Worm (Caenorhabditis elegans): ENCODE measurements around the gene ddx-17.
A peak's percentile ranks its signal among the peaks of the same experiment; 100 is the strongest.

The ddx-17 gene

ce11 chrV:14038328-14039084, 26.7 kb upstream of the ddx-17 start, which contains the start of gene vps-39:
Gene vps-39, minus strand, starts transcription at chrV:14038378.
- TF ChIP-seq unc-120 (tag; optimal IDR thresholded peaks at IDR 0.05; ENCODE audit: poor library complexity, severe bottlenecking) (peak; percentile 45), mls-2 (tag; optimal IDR thresholded peaks at IDR 0.05) (peak; percentile 44), sptf-1 (tag; optimal IDR thresholded peaks at IDR 0.05) (peak; percentile 65), M03D4.4 (tag; optimal IDR thresholded peaks at IDR 0.05) (peak; percentile 23), drap-1 (GFP tag; optimal IDR thresholded peaks at IDR 0.05) (peak; percentile 34)

- TF ChIP-seq ceh-39 (tag; optimal IDR thresholded peaks at IDR 0.05) = no peak
- TF ChIP-seq elt-1 (tag; optimal IDR thresholded peaks at IDR 0.05; ENCODE audit: borderline replicate concordance, insufficient read depth) = no peak
- TF ChIP-seq drap-1 (GFP tag; optimal IDR thresholded peaks at IDR 0.05) = no peak
- no peak for TF ChIP-seq ceh-83 (GFP tag; optimal IDR thresholded peaks at IDR 0.05)
Measured at ce11 chrV:14033649-14034048, 21.8 kb upstream of the ddx-17 start, which contains the start of gene ins-10. Gene ins-10, plus strand, starts transcription at chrV:14033949.

- TF ChIP-seq M03D4.4 (tag; optimal IDR thresholded peaks at IDR 0.05) = no peak
- TF ChIP-seq cnd-1 (tag; optimal IDR thresholded peaks at IDR 0.05) = peak; percentile 14
Measured at ce11 chrV:14028256-14028743, 16.4 kb upstream of the ddx-17 start.

ce11 chrV:14027384-14027783, 15.5 kb upstream of the ddx-17 start, which contains the start of gene T08G5.3:
Gene T08G5.3, minus strand, starts transcription at chrV:14027484.
- TF ChIP-seq bed-3 (GFP tag; optimal IDR thresholded peaks at IDR 0.05) (no peak), unc-120 (tag; optimal IDR thresholded peaks at IDR 0.05; ENCODE audit: poor library complexity, severe bottlenecking) (no peak), flh-1 (GFP tag; optimal IDR thresholded peaks at IDR 0.05) (no peak), sptf-1 (tag; optimal IDR thresholded peaks at IDR 0.05) (no peak), nhr-237 (tag; optimal IDR thresholded peaks at IDR 0.05) (no peak), lin-32 (GFP tag; optimal IDR thresholded peaks at IDR 0.05) (no peak), ham-2 (GFP tag; optimal IDR thresholded peaks at IDR 0.05) (no peak), tbx-8 (GFP tag; optimal IDR thresholded peaks at IDR 0.05) (no peak), nhr-28 (tag; optimal IDR thresholded peaks at IDR 0.05) (no peak), unc-62 (GFP tag; optimal IDR thresholded peaks at IDR 0.05) (no peak), nhr-2 (tag; optimal IDR thresholded peaks at IDR 0.05) (no peak), nhr-76 (tag; optimal IDR thresholded peaks at IDR 0.05) (no peak), mls-2 (tag; optimal IDR thresholded peaks at IDR 0.05) (no peak), mab-5 (tag; optimal IDR thresholded peaks at IDR 0.05) (no peak), snpc-4 (tag; optimal IDR thresholded peaks at IDR 0.05) (no peak), hlh-1 (tag; optimal IDR thresholded peaks at IDR 0.05) (no peak)

ce11 chrV:14026194-14026593, 14.3 kb upstream of the ddx-17 start, which contains the start of gene T08G5.2:
Gene T08G5.2, minus strand, starts transcription at chrV:14026294.
- TF ChIP-seq unc-120 (tag; optimal IDR thresholded peaks at IDR 0.05; ENCODE audit: poor library complexity, severe bottlenecking) = no peak
- no peak for TF ChIP-seq ceh-39 (tag; optimal IDR thresholded peaks at IDR 0.05)
- no peak for TF ChIP-seq bed-3 (GFP tag; optimal IDR thresholded peaks at IDR 0.05)
- no peak for TF ChIP-seq sptf-1 (tag; optimal IDR thresholded peaks at IDR 0.05)
- no peak for TF ChIP-seq mep-1 (tag; optimal IDR thresholded peaks at IDR 0.05)
- TF ChIP-seq pha-4 (tag; optimal IDR thresholded peaks at IDR 0.05) = no peak
- TF ChIP-seq nhr-12 (tag; optimal IDR thresholded peaks at IDR 0.05) = no peak
- TF ChIP-seq elt-3 (tag; optimal IDR thresholded peaks at IDR 0.05) = no peak
- TF ChIP-seq drap-1 (GFP tag; optimal IDR thresholded peaks at IDR 0.05) = no peak
- no peak for TF ChIP-seq tbx-8 (GFP tag; optimal IDR thresholded peaks at IDR 0.05)
- TF ChIP-seq cnd-1 (tag; optimal IDR thresholded peaks at IDR 0.05) = no peak
- no peak for TF ChIP-seq lin-32 (GFP tag; optimal IDR thresholded peaks at IDR 0.05)
- TF ChIP-seq ztf-11 (tag; optimal IDR thresholded peaks at IDR 0.05) = no peak
- no peak for TF ChIP-seq nhr-28 (tag; optimal IDR thresholded peaks at IDR 0.05)
- no peak for TF ChIP-seq flh-1 (GFP tag; optimal IDR thresholded peaks at IDR 0.05)
- no peak for TF ChIP-seq mls-2 (tag; optimal IDR thresholded peaks at IDR 0.05)
- no peak for TF ChIP-seq nhr-76 (tag; optimal IDR thresholded peaks at IDR 0.05)
- TF ChIP-seq elt-1 (tag; optimal IDR thresholded peaks at IDR 0.05; ENCODE audit: borderline replicate concordance, insufficient read depth) = no peak
- no peak for TF ChIP-seq zip-8 (tag; optimal IDR thresholded peaks at IDR 0.05)
- TF ChIP-seq unc-39 (tag; optimal IDR thresholded peaks at IDR 0.05) = no peak
